Worm (Caenorhabditis elegans) whole organism, L3 larva: ENCODE results near the gene Y39G8B.13.

ENCODE experiments used
- R02D3.7 ChIP-seq: fragments of 150-350 bp; optimal IDR thresholded peaks from 2 replicates; lab custom pipeline; 2014; ENCODE audit warnings: missing biosample characterization, missing genetic modification characterization
- ZK546.5 ChIP-seq: sonication (generic microtip); optimal IDR thresholded peaks from 2 replicates; lab custom pipeline; 2017; ENCODE audit warnings: missing biosample characterization, missing genetic modification characterization
- aly-2 ChIP-seq: fragments of 150-350 bp; optimal IDR thresholded peaks from 2 replicates; lab custom pipeline; 2014; ENCODE audit warnings: missing biosample characterization, missing genetic modification characterization
- ama-1 ChIP-seq: fragments of 150-350 bp; optimal IDR thresholded peaks from 2 replicates; lab custom pipeline; 2018
- ceh-16 ChIP-seq: sonication (generic microtip); optimal IDR thresholded peaks from 2 replicates; lab custom pipeline; 2017; ENCODE audit warnings: missing biosample characterization, missing genetic modification characterization
- ceh-28 ChIP-seq: fragments of 150-350 bp; optimal IDR thresholded peaks from 2 replicates; lab custom pipeline; 2014; ENCODE audit warnings: missing biosample characterization, missing genetic modification reagents, missing genetic modification characterization
- ceh-82 ChIP-seq: fragments of 150-350 bp; optimal IDR thresholded peaks from 2 replicates; lab custom pipeline; 2014; ENCODE audit warnings: missing biosample characterization, missing genetic modification characterization
- egl-27 ChIP-seq: sonication (generic microtip); optimal IDR thresholded peaks from 4 replicates; lab custom pipeline; 2017; ENCODE audit warnings: missing biosample characterization, missing genetic modification reagents, missing genetic modification characterization
- egl-5 ChIP-seq: fragments of 150-350 bp; optimal IDR thresholded peaks from 2 replicates; lab custom pipeline; 2017; ENCODE audit warnings: missing biosample characterization, missing genetic modification reagents, missing genetic modification characterization, inconsistent platforms
- elt-1 ChIP-seq: fragments of 150-350 bp; optimal IDR thresholded peaks from 2 replicates; lab custom pipeline; 2014; ENCODE audit warnings: missing biosample characterization, missing genetic modification characterization
- elt-2 ChIP-seq: sonication (generic microtip); optimal IDR thresholded peaks from 2 replicates; lab custom pipeline; 2016; ENCODE audit warnings: missing genetic modification reagents, mild to moderate bottlenecking, missing genetic modification characterization, missing compliant biosample characterization
- elt-3 ChIP-seq, 3 experiments: fragments of 150-350 bp in 1 of 3; sonication (generic microtip) in 2 of 3; optimal IDR thresholded peaks; 2 replicates in 2 of 3; 4 replicates in 1 of 3; lab custom pipeline; 2014 to 2017; ENCODE audit warnings: missing biosample characterization in 3 of 3, missing genetic modification characterization in 3 of 3
- eor-1 ChIP-seq, 2 experiments: fragments of 150-350 bp; optimal IDR thresholded peaks; 2 replicates each; lab custom pipeline; 2014 to 2018; ENCODE audit warnings: missing biosample characterization in 2 of 2, missing genetic modification characterization in 2 of 2
- fkh-2 ChIP-seq: fragments of 150-350 bp; optimal IDR thresholded peaks from 2 replicates; lab custom pipeline; 2014; ENCODE audit warnings: missing biosample characterization, missing genetic modification reagents, missing genetic modification characterization
- fos-1 ChIP-seq: fragments of 150-350 bp; optimal IDR thresholded peaks from 2 replicates; lab custom pipeline; 2014; ENCODE audit warnings: missing biosample characterization, missing genetic modification characterization
- hmg-11 ChIP-seq: sonication (generic microtip); optimal IDR thresholded peaks from 2 replicates; lab custom pipeline; 2016; ENCODE audit warnings: missing genetic modification characterization, missing compliant biosample characterization
- jun-1 ChIP-seq: fragments of 150-350 bp; optimal IDR thresholded peaks from 2 replicates; lab custom pipeline; 2014; ENCODE audit warnings: missing biosample characterization, missing genetic modification reagents, missing genetic modification characterization
- lin-15B ChIP-seq: fragments of 150-350 bp; optimal IDR thresholded peaks from 2 replicates; lab custom pipeline; 2014; ENCODE audit warnings: missing biosample characterization, missing genetic modification characterization
- lin-39 ChIP-seq: fragments of 150-350 bp; optimal IDR thresholded peaks from 2 replicates; lab custom pipeline; 2018; ENCODE audit warnings: missing biosample characterization, missing genetic modification reagents, missing genetic modification characterization
- lsy-12 ChIP-seq: sonication (generic microtip); optimal IDR thresholded peaks from 2 replicates; lab custom pipeline; 2016; ENCODE audit warnings: mild to moderate bottlenecking, missing genetic modification characterization, missing compliant biosample characterization
- mdl-1 ChIP-seq: fragments of 150-350 bp; optimal IDR thresholded peaks from 2 replicates; lab custom pipeline; 2014; ENCODE audit warnings: missing biosample characterization, missing genetic modification characterization
- mml-1 ChIP-seq: fragments of 150-350 bp; sonication (generic microtip); optimal IDR thresholded peaks from 3 replicates; lab custom pipeline; 2014; ENCODE audit warnings: missing biosample characterization, missing genetic modification characterization
- nfya-1 ChIP-seq: sonication (generic microtip); optimal IDR thresholded peaks from 2 replicates; lab custom pipeline; 2017; ENCODE audit warnings: missing genetic modification characterization, mild to moderate bottlenecking, missing compliant biosample characterization, antibody characterized with exemption, moderate library complexity; ENCODE audit not compliant: insufficient read depth
- nhr-11 ChIP-seq: fragments of 150-350 bp; optimal IDR thresholded peaks from 2 replicates; lab custom pipeline; 2014; ENCODE audit warnings: missing biosample characterization, missing genetic modification characterization
- nhr-12 ChIP-seq: fragments of 150-350 bp; optimal IDR thresholded peaks from 2 replicates; lab custom pipeline; 2014; ENCODE audit warnings: missing biosample characterization, missing genetic modification characterization
- nhr-23 ChIP-seq: fragments of 150-350 bp; optimal IDR thresholded peaks from 2 replicates; lab custom pipeline; 2014; ENCODE audit warnings: missing biosample characterization, missing genetic modification reagents, missing genetic modification characterization
- nhr-25 ChIP-seq: sonication (generic microtip); optimal IDR thresholded peaks from 2 replicates; lab custom pipeline; 2017; ENCODE audit warnings: missing biosample characterization, missing genetic modification characterization
- nhr-28 ChIP-seq: fragments of 150-350 bp; optimal IDR thresholded peaks from 2 replicates; lab custom pipeline; 2014; ENCODE audit warnings: missing biosample characterization, missing genetic modification characterization
- nhr-67 ChIP-seq: fragments of 150-350 bp; optimal IDR thresholded peaks from 2 replicates; lab custom pipeline; 2014; ENCODE audit warnings: missing biosample characterization, missing genetic modification characterization
- nhr-76 ChIP-seq: fragments of 150-350 bp; sonication (generic microtip); optimal IDR thresholded peaks from 5 replicates; lab custom pipeline; 2014; ENCODE audit warnings: missing biosample characterization, missing genetic modification characterization
- nhr-77 ChIP-seq: fragments of 150-350 bp; optimal IDR thresholded peaks from 2 replicates; lab custom pipeline; 2014; ENCODE audit warnings: missing biosample characterization, missing genetic modification characterization
- pha-4 ChIP-seq: fragments of 150-350 bp; optimal IDR thresholded peaks from 2 replicates; lab custom pipeline; 2014; ENCODE audit warnings: missing biosample characterization, missing genetic modification reagents, missing genetic modification characterization
- pqm-1 ChIP-seq: fragments of 150-350 bp; optimal IDR thresholded peaks from 2 replicates; lab custom pipeline; 2017; ENCODE audit warnings: missing biosample characterization, missing genetic modification characterization, inconsistent platforms
- sea-2 ChIP-seq: fragments of 150-350 bp; sonication (generic microtip); optimal IDR thresholded peaks from 4 replicates; lab custom pipeline; 2014; ENCODE audit warnings: missing biosample characterization, missing genetic modification reagents, missing genetic modification characterization
- skn-1 ChIP-seq: fragments of 150-350 bp; optimal IDR thresholded peaks from 2 replicates; lab custom pipeline; 2014; ENCODE audit warnings: missing biosample characterization, missing genetic modification characterization
- snpc-4 ChIP-seq: fragments of 150-350 bp; optimal IDR thresholded peaks from 2 replicates; lab custom pipeline; 2014; ENCODE audit warnings: missing biosample characterization, missing genetic modification characterization
- tbx-2 ChIP-seq: sonication (generic microtip); optimal IDR thresholded peaks from 2 replicates; lab custom pipeline; 2016; ENCODE audit warnings: mild to moderate bottlenecking, missing genetic modification characterization, missing compliant biosample characterization
- unc-39 ChIP-seq: sonication (generic microtip); optimal IDR thresholded peaks from 4 replicates; lab custom pipeline; 2017; ENCODE audit warnings: missing biosample characterization, missing genetic modification characterization
- unc-62 ChIP-seq: fragments of 150-350 bp; sonication (generic microtip); optimal IDR thresholded peaks from 4 replicates; lab custom pipeline; 2014; ENCODE audit warnings: missing biosample characterization, missing genetic modification reagents, missing genetic modification characterization
- zag-1 ChIP-seq: fragments of 150-350 bp; optimal IDR thresholded peaks from 2 replicates; lab custom pipeline; 2014; ENCODE audit warnings: missing biosample characterization, missing genetic modification characterization
- ztf-11 ChIP-seq: fragments of 150-350 bp; optimal IDR thresholded peaks from 2 replicates; lab custom pipeline; 2014; ENCODE audit warnings: missing biosample characterization, missing genetic modification characterization
- ztf-4 ChIP-seq: fragments of 150-350 bp; optimal IDR thresholded peaks from 2 replicates; lab custom pipeline; 2014; ENCODE audit warnings: missing biosample characterization, missing genetic modification characterization

Y39G8B.13 gene

ce11 chrII:13981097-13981496 is 1.8 kb downstream of the Y39G8B.13 start, which contains the start of gene Y39G8B.9:
TSS of gene Y39G8B.9 (plus strand) at chrII:13981365.
- TF ChIP-seq elt-2 (tag; lab: Kevin White, UChicago) (peak; percentile 61), egl-27 (no peak), ztf-11 (tag; lab: Kevin White, UChicago) (no peak), nhr-11 (no peak), zag-1 (no peak), ztf-4 (tag; lab: Kevin White, UChicago) (no peak), nhr-67 (no peak), pqm-1 (tag; lab: Kevin White, UChicago) (peak; percentile 5), ceh-16 (no peak), nfya-1 (no peak), pha-4 (peak; percentile 0), nhr-77 (tag; lab: Kevin White, UChicago) (no peak), sea-2 (GFP tag; lab: Kevin White, UChicago) (no peak), hmg-11 (tag; lab: Kevin White, UChicago) (no peak)

ce11 chrII:13979833-13980513 is 2.9 kb downstream of the Y39G8B.13 start, which contains the start of gene sre-48:
TSS of gene sre-48 (minus strand) at chrII:13979883.
- TF ChIP-seq mdl-1 (tag; lab: Kevin White, UChicago), result no peak
- no peak for TF ChIP-seq snpc-4 (tag; lab: Kevin White, UChicago)
- no peak for TF ChIP-seq nhr-77 (tag; lab: Kevin White, UChicago)
- TF ChIP-seq pha-4, result peak; percentile 47
- TF ChIP-seq jun-1 (tag; lab: Kevin White, UChicago), result peak; percentile 85
- TF ChIP-seq pqm-1 (tag; lab: Kevin White, UChicago), result peak; percentile 73
- no peak for TF ChIP-seq eor-1 (tag; optimal IDR thresholded peaks at IDR 0.05; lab: Kevin White, UChicago)
- peak; percentile 92 for TF ChIP-seq elt-2 (tag; lab: Kevin White, UChicago)
- TF ChIP-seq, all 47 proteins: peak for 4

ce11 chrII:13977701-13978100 is 5.1 kb downstream of the Y39G8B.13 start:
- TF ChIP-seq mml-1 (tag; lab: Kevin White, UChicago) (no peak), ZK546.5 (tag; lab: Kevin White, UChicago) (no peak), ceh-28 (tag; lab: Kevin White, UChicago) (no peak), nhr-25 (tag; lab: Kevin White, UChicago) (no peak), unc-39 (tag; lab: Kevin White, UChicago) (no peak), hmg-11 (tag; lab: Kevin White, UChicago) (no peak), R02D3.7 (tag; lab: Kevin White, UChicago) (no peak), nhr-28 (tag; lab: Kevin White, UChicago) (no peak), nhr-11 (no peak), ceh-82 (tag; lab: Kevin White, UChicago) (no peak), lin-39 (no peak), nhr-67 (no peak), elt-2 (tag; lab: Kevin White, UChicago) (no peak), sea-2 (GFP tag; lab: Kevin White, UChicago) (no peak), egl-5 (tag; lab: Kevin White, UChicago) (no peak), jun-1 (tag; lab: Kevin White, UChicago) (no peak), unc-62 (GFP tag; lab: Kevin White, UChicago) (no peak), fkh-2 (tag; lab: Kevin White, UChicago) (no peak)

- TF ChIP-seq lsy-12 (peak; percentile 32), nhr-67 (no peak), elt-2 (tag; lab: Kevin White, UChicago) (peak; percentile 57), mdl-1 (tag; lab: Kevin White, UChicago) (no peak), nhr-76 (tag; lab: Kevin White, UChicago) (no peak), hmg-11 (tag; lab: Kevin White, UChicago) (peak; percentile 81), nhr-25 (tag; lab: Kevin White, UChicago) (peak; percentile 84), fkh-2 (tag; lab: Kevin White, UChicago) (no peak), pqm-1 (tag; lab: Kevin White, UChicago) (peak; percentile 60), nhr-23 (tag; lab: Kevin White, UChicago) (peak; percentile 86), elt-1 (tag; lab: Kevin White, UChicago) (no peak), elt-3 (tag; optimal IDR thresholded peaks at IDR 0.05; lab: Kevin White, UChicago) (peak in 1 of 3 experiments; percentile 40), lin-15B (tag; lab: Kevin White, UChicago) (peak; percentile 98), skn-1 (tag; lab: Kevin White, UChicago) (peak; percentile 11), pha-4 (peak; percentile 97), ceh-16 (no peak), lin-39 (peak; percentile 88), unc-62 (GFP tag; lab: Kevin White, UChicago) (no peak), ztf-4 (tag; lab: Kevin White, UChicago) (no peak), nhr-28 (tag; lab: Kevin White, UChicago) (no peak), mml-1 (tag; lab: Kevin White, UChicago) (no peak), tbx-2 (no peak), R02D3.7 (tag; lab: Kevin White, UChicago) (peak; percentile 55), nhr-77 (tag; lab: Kevin White, UChicago) (no peak), eor-1 (tag; optimal IDR thresholded peaks at IDR 0.05; lab: Kevin White, UChicago) (no peak), ama-1 (peak; percentile 49), fos-1 (tag; lab: Kevin White, UChicago) (peak; percentile 16), nhr-11 (no peak), ceh-28 (tag; lab: Kevin White, UChicago) (peak; percentile 7), ztf-11 (tag; lab: Kevin White, UChicago) (no peak), zag-1 (peak; percentile 15), aly-2 (tag; lab: Kevin White, UChicago) (no peak), nhr-12 (no peak), egl-27 (no peak), sea-2 (GFP tag; lab: Kevin White, UChicago) (no peak)
Observed at ce11 chrII:13976161-13976560, 6.7 kb downstream of the Y39G8B.13 start, which contains the start of gene Y39G8B.2. TSS of gene Y39G8B.2 (minus strand) at chrII:13976221.
